Fruit fly (Drosophila melanogaster): Measurements from ENCODE around the gene CG4459.

dm6 chr3R:19972598-19972997, 44.2 kb upstream of the CG4459 start, which contains the start of gene CG31213:
- TF ChIP-seq insv (optimal IDR thresholded peaks at IDR 0.05) (no peak), Sin3A (optimal IDR thresholded peaks at IDR 0.05) (no peak), h (optimal IDR thresholded peaks at IDR 0.05) (no peak), psq (optimal IDR thresholded peaks at IDR 0.05) (no peak)

Data from Kc167 (cell line).